Worm (Caenorhabditis elegans): ENCODE data around the gene T07A9.14.

Gene T07A9.14

DNA sequence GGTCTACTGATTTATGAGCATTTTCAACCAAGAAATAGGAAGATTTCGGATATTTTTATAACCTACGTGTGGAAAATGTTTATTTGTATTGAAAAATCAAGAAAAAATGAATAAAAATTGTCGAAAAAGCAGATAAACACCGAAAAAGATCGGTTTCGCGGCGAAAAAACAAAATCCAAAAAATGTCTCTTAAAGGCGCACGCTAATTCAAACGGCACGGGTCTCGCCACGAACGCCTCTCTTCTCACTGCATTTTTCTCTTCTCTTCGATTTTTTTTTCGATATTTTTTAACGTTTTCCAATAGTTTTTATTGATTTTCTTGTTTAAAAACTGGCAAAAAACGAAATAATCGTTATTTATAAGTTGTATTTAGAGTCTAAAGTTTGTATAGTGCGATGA is 39.0 kb downstream of the T07A9.14 start (continued):
- TF ChIP-seq nhr-19 (GFP tag; conservative IDR thresholded peaks at IDR 0.05) (no peak), mdl-1 (tag; optimal IDR thresholded peaks at IDR 0.05) (no peak), alr-1 (tag; optimal IDR thresholded peaks at IDR 0.05; ENCODE audit: borderline replicate concordance) (no peak), nhr-28 (tag; optimal IDR thresholded peaks at IDR 0.05) (no peak), sox-4 (tag; optimal IDR thresholded peaks at IDR 0.05) (no peak), unc-98 (GFP tag; IDR thresholded peaks at IDR 0.05) (no peak), fkh-8 (tag; optimal IDR thresholded peaks at IDR 0.05) (no peak), ztf-11 (tag; optimal IDR thresholded peaks at IDR 0.05) (no peak), rnt-1 (tag; optimal IDR thresholded peaks at IDR 0.05) (peak; percentile 10)

DNA sequence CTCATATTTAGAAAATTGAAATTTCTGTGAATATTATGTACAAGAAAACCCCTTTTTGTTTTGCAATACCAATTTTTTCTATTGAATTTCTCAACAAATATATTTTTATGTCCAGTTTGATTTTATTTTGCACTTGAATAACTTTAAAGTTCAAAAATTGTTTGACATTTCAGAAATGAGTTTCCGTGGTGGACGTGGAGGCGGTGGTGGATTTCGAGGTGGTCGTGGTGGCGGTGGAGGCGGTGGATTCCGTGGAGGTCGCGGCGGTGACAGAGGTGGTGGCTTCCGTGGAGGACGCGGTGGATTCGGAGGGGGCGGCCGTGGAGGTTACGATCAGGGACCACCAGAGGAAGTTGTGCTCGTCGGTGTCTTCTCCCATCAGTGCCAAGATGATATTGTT is 39.5 kb downstream of the T07A9.14 start, which contains the start of gene garr-1:
Gene garr-1 (plus strand): TSS at position 174 of the 400 bp plus-strand sequence.
- TF ChIP-seq unc-98 (GFP tag; IDR thresholded peaks at IDR 0.05) = no peak
- TF ChIP-seq sptf-1 (tag; optimal IDR thresholded peaks at IDR 0.05) = no peak

DNA sequence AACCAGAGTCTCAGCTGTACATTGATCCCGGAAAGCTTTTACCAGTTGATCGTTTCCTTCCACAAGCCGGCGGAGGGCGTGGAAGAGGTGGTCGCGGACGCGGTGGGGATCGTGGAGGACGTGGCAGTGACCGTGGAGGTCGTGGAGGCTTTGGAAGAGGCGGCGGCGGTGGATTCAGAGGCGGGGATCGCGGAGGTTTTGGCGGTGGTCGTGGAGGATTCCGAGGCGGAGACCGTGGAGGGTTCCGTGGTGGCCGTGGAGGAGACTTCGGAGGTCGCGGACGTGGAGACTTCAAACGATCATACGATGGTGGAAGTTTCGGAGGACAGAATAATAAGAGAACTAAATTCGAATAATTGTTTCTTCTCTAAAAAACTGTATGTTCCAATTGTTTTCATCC is 40.1 kb downstream of the T07A9.14 start:
- TF ChIP-seq efl-1 (optimal IDR thresholded peaks at IDR 0.05) (no peak), efl-1 (GFP tag; optimal IDR thresholded peaks at IDR 0.05 in 1 of 2) (peak in 1 of 2 experiments; percentile 10), lin-15B (tag; optimal IDR thresholded peaks at IDR 0.05) (no peak), ceh-8 (GFP tag; optimal IDR thresholded peaks at IDR 0.05) (peak; percentile 50)

DNA sequence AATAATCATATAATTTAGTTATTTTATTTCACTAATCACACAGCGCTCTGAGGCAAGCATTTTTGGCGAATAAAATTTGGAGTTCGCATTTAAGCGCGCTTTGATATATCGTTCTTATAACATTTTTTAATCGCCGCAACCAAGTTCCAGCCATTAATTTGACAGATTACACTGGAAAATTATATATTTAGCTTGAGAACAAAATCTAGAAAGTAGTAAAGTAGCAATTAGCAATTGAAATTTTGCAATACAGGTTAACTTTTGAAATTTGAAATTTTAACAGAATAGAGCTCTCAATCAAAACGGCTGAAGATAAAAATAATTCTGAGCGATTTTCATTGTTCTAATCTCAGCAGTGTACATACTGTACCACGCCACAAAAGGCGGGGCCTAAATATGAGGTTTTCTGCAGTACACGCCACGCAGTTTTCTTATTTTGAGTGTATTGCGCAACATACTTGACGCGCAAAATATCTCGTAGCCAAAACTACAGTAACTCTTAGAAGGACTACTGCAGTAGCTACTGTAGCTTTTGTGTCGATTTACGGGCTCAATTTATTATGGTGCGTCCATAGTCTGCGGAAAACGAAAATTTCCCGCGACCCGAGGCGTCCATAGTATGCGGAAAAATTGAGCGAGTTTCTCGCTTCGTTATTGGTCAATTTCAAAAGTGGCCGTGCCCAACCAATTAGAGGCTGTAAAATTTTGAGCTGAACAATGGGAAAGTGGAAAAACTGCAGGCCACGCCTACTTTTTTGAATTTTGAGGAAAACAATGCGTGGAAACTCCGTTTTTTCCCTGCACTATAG is 40.8 kb downstream of the T07A9.14 start:
- TF ChIP-seq aly-2 (tag; optimal IDR thresholded peaks at IDR 0.05) (peak; percentile 3), mdl-1 (tag; optimal IDR thresholded peaks at IDR 0.05) (no peak), efl-1 (optimal IDR thresholded peaks at IDR 0.05) (no peak), efl-1 (GFP tag; optimal IDR thresholded peaks at IDR 0.05 in 1 of 2) (peak in 1 of 2 experiments; percentile 69)

DNA sequence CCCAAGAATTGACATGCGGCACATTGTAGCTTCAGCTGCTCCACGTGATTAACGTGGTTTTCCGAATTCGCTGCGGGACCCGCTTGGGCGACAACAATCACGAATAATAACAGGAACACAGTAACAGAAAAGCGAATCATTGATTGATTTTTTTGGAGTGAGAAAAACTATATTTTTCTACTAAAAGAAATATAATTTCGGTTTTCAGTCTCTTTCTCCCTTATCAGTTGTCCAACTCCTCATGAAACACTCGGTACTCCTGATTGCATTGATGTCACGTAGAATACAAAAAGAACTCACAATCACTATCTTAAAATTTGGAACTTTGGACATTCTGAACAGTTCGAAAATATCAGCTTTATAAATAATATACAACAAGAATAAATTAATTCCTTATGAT is 42.4 kb downstream of the T07A9.14 start, which contains the start of gene Y66H1A.5:
Gene Y66H1A.5 (minus strand): TSS at position 265 of the 400 bp plus-strand sequence.
- TF ChIP-seq unc-98 (GFP tag; IDR thresholded peaks at IDR 0.05) = no peak
- no peak for TF ChIP-seq mep-1 (tag; optimal IDR thresholded peaks at IDR 0.05)
- TF ChIP-seq mdl-1 (tag; optimal IDR thresholded peaks at IDR 0.05) = no peak
- no peak for TF ChIP-seq lin-14 (GFP tag; optimal IDR thresholded peaks at IDR 0.05)
- no peak for TF ChIP-seq sptf-1 (tag; optimal IDR thresholded peaks at IDR 0.05)
- no peak for TF ChIP-seq fkh-8 (tag; optimal IDR thresholded peaks at IDR 0.05)
- no peak for TF ChIP-seq lin-35 (GFP tag; optimal IDR thresholded peaks at IDR 0.05)

Measured in whole organism, L1 larva.